Worm (Caenorhabditis elegans): ENCODE results near the gene F35G12.5.

The F35G12.5 gene

ce11 chrIII:4626148-4626922 is 42.4 kb downstream of the F35G12.5 start:
- no peak for TF ChIP-seq klf-2 (GFP tag; conservative IDR thresholded peaks at IDR 0.05)

ce11 chrIII:4628165-4628564 is 44.2 kb downstream of the F35G12.5 start, which contains the start of gene clec-151:
clec-151 (plus strand) TSS chrIII:4628465.
- TF ChIP-seq ztf-29 (GFP tag; IDR thresholded peaks at IDR 0.05) (no peak), cog-1 (tag; optimal IDR thresholded peaks at IDR 0.05) (no peak), med-1 (GFP tag; optimal IDR thresholded peaks at IDR 0.05; ENCODE audit: insufficient read depth) (no peak), ztf-23 (GFP tag; IDR thresholded peaks at IDR 0.05) (no peak), flt-1 (GFP tag; IDR thresholded peaks at IDR 0.05) (no peak), klf-2 (GFP tag; conservative IDR thresholded peaks at IDR 0.05) (no peak), tab-1 (GFP tag; IDR thresholded peaks at IDR 0.05) (no peak), ref-1 (GFP tag; conservative IDR thresholded peaks at IDR 0.05) (no peak), T22C8.4 (GFP tag; IDR thresholded peaks at IDR 0.05) (no peak)

- no peak for TF ChIP-seq ztf-29 (GFP tag; IDR thresholded peaks at IDR 0.05)
- no peak for TF ChIP-seq flt-1 (GFP tag; IDR thresholded peaks at IDR 0.05)
- TF ChIP-seq T22C8.4 (GFP tag; IDR thresholded peaks at IDR 0.05), result no peak
Observed at ce11 chrIII:4634947-4635346, 51.0 kb downstream of the F35G12.5 start, which contains the start of gene clec-153. clec-153 (plus strand) TSS chrIII:4635247.
